Worm (Caenorhabditis elegans) whole organism, young adult: ENCODE data around the gene daf-22.

Experiments used
- ama-1 ChIP-seq, 3 experiments: fragments of 150-350 bp in 1 of 3; sonication (generic microtip) in 2 of 3; optimal IDR thresholded peaks; 2 replicates each; lab custom pipeline; 2014 to 2018; ENCODE audit warnings: missing biosample characterization in 2 of 3, missing genetic modification characterization in 2 of 3, missing genetic modification reagents in 2 of 3
- chd-7 ChIP-seq: sonication (generic microtip); optimal IDR thresholded peaks from 2 replicates; lab custom pipeline; 2016; ENCODE audit warnings: mild to moderate bottlenecking, missing genetic modification characterization, moderate library complexity, missing compliant biosample characterization
- dpff-1 ChIP-seq: sonication (generic microtip); optimal IDR thresholded peaks from 2 replicates; lab custom pipeline; 2017; ENCODE audit warnings: mild to moderate bottlenecking, missing genetic modification characterization, missing compliant biosample characterization
- madf-10 ChIP-seq: sonication (generic microtip); optimal IDR thresholded peaks from 2 replicates; lab custom pipeline; 2016; ENCODE audit warnings: mild to moderate bottlenecking, missing genetic modification characterization, missing compliant biosample characterization
- madf-6 ChIP-seq: fragments of 200-800 bp; sonication (Bioruptor generic); IDR thresholded peaks from 2 replicates; pipeline ENCODE4 v1.3.6; 2022; ENCODE audit warnings: missing genetic modification reagents, missing genetic modification characterization, missing compliant biosample characterization
- madf-8 ChIP-seq: fragments of 200-800 bp; sonication (Bioruptor generic); conservative IDR thresholded peaks from 2 replicates; pipeline ENCODE4 v1.3.6; 2022; ENCODE audit warnings: missing genetic modification reagents, missing genetic modification characterization, missing compliant biosample characterization
- mel-28 ChIP-seq: sonication (generic microtip); optimal IDR thresholded peaks from 2 replicates; lab custom pipeline; 2016; ENCODE audit warnings: borderline replicate concordance, mild to moderate bottlenecking, missing genetic modification characterization, missing compliant biosample characterization
- nfya-1 ChIP-seq: sonication (generic microtip); optimal IDR thresholded peaks from 2 replicates; lab custom pipeline; 2017; ENCODE audit warnings: antibody characterized with exemption, missing compliant biosample characterization, missing genetic modification characterization, borderline replicate concordance; ENCODE audit not compliant: insufficient read depth
- sea-2 ChIP-seq: fragments of 200-800 bp; sonication (Bioruptor generic); IDR thresholded peaks from 2 replicates; pipeline ENCODE4 v1.3.6; 2022; ENCODE audit warnings: missing genetic modification characterization, missing compliant biosample characterization
- snpc-4 ChIP-seq, 5 experiments: fragments of 150-350 bp in 1 of 5; sonication (generic microtip) in 4 of 5; optimal IDR thresholded peaks; 2 replicates each; lab custom pipeline; 2014 to 2018; ENCODE audit warnings: missing genetic modification characterization in 5 of 5, missing biosample characterization in 3 of 5, antibody characterized with exemption in 2 of 5, mild to moderate bottlenecking in 2 of 5, missing compliant biosample characterization in 2 of 5, missing genotype in 2 of 5, moderate library complexity in 2 of 5, missing genetic modification reagents in 1 of 5
- unc-130 ChIP-seq: sonication (generic microtip); optimal IDR thresholded peaks from 2 replicates; lab custom pipeline; 2016; ENCODE audit warnings: missing genetic modification reagents, missing genetic modification characterization, missing compliant biosample characterization
- unc-62 ChIP-seq: fragments of 150-350 bp; optimal IDR thresholded peaks from 2 replicates; lab custom pipeline; 2014; ENCODE audit warnings: missing biosample characterization, missing genetic modification reagents, missing genetic modification characterization
- ztf-22 ChIP-seq: fragments of 200-800 bp; sonication (Bioruptor generic); optimal IDR thresholded peaks from 2 replicates; lab custom pipeline; 2018; ENCODE audit warnings: mild to moderate bottlenecking, missing genetic modification characterization, moderate library complexity, missing compliant biosample characterization
- ztf-26 ChIP-seq: sonication (generic microtip); optimal IDR thresholded peaks from 2 replicates; lab custom pipeline; 2017; ENCODE audit warnings: missing genetic modification characterization, missing compliant biosample characterization

DNA sequence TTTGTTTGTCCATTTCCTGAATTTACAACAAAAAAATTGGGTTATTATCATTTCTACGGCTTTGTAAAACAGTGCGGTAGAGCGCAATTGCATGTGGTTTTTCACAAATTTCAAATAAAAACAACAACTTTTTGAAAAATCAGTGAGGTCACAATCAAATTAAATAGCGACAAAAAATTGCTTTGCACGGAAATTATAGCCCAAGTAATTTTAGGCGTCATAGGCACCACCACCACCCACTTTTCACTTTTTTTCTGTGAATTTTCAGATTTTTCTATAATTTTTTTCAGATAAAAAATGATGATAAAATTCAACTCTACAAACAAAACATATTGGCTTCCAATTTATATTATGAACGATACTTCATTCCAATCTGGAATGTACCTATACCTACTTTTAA lies 31.8 kb upstream of the daf-22 start, which contains the start of gene sre-38:
- TF ChIP-seq nfya-1 (no peak), snpc-4 (GFP tag; optimal IDR thresholded peaks at IDR 0.05; lab: Kevin White, UChicago) (no peak), snpc-4 (tag; optimal IDR thresholded peaks at IDR 0.05; lab: Kevin White, UChicago) (no peak), unc-62 (GFP tag; lab: Kevin White, UChicago) (no peak), chd-7 (no peak), unc-130 (GFP tag; lab: Kevin White, UChicago) (no peak), ztf-22 (GFP tag; lab: Kevin White, UChicago) (no peak), sea-2 (GFP tag; lab: Robert Waterston, UW) (no peak), madf-8 (GFP tag; lab: Robert Waterston, UW) (no peak), dpff-1 (tag; lab: Kevin White, UChicago) (no peak), madf-10 (tag; lab: Kevin White, UChicago) (no peak), ztf-26 (tag; lab: Kevin White, UChicago) (no peak), mel-28 (tag; lab: Kevin White, UChicago) (no peak), ama-1 (optimal IDR thresholded peaks at IDR 0.05; lab: Kevin White, UChicago) (no peak), ama-1 (GFP tag; optimal IDR thresholded peaks at IDR 0.05; lab: Kevin White, UChicago) (no peak), madf-6 (no peak)
